Fruit fly (Drosophila melanogaster) ovary, adult (tissue): Measurements from ENCODE around the gene CG15450.

Experiments used
- CG17801 ChIP-seq: fragments of 200-800 bp; optimal IDR thresholded peaks from 2 replicates; lab custom pipeline; 2019; ENCODE audit warnings: missing biosample characterization, mild to moderate bottlenecking, missing genetic modification characterization, moderate library complexity; ENCODE audit not compliant: partially characterized antibody

CG15450 gene

dm6 chrX:20821846-20822245 lies at the start of gene CG15450:
CG15450 (plus strand) TSS chrX:20822146.
- TF ChIP-seq CG17801 (GFP tag; lab: Kevin White, UChicago) = no peak

- no peak for TF ChIP-seq CG17801 (GFP tag; lab: Kevin White, UChicago)
Measured at dm6 chrX:20776281-20776680, 45.7 kb upstream of the CG15450 start.

dm6 chrX:20781120-20781519 lies 40.8 kb upstream of the CG15450 start, which contains the start of gene CG32507:
CG32507 (minus strand) TSS chrX:20781220.
- TF ChIP-seq CG17801 (GFP tag; lab: Kevin White, UChicago) = no peak

- TF ChIP-seq CG17801 (GFP tag; lab: Kevin White, UChicago) = no peak
Measured at dm6 chrX:20797488-20797887, 24.5 kb upstream of the CG15450 start.

- TF ChIP-seq CG17801 (GFP tag; lab: Kevin White, UChicago) = no peak
Measured at dm6 chrX:20826147-20826546, 4.2 kb downstream of the CG15450 start.

dm6 chrX:20863704-20864103 lies 41.8 kb downstream of the CG15450 start:
- no peak for TF ChIP-seq CG17801 (GFP tag; lab: Kevin White, UChicago)

dm6 chrX:20869297-20869696 lies 47.4 kb downstream of the CG15450 start, which contains the start of gene CG1314:
CG1314 (minus strand) TSS chrX:20869397.
- no peak for TF ChIP-seq CG17801 (GFP tag; lab: Kevin White, UChicago)
